Worm (Caenorhabditis elegans): ENCODE measurements around the gene D1005.4.

DNA sequence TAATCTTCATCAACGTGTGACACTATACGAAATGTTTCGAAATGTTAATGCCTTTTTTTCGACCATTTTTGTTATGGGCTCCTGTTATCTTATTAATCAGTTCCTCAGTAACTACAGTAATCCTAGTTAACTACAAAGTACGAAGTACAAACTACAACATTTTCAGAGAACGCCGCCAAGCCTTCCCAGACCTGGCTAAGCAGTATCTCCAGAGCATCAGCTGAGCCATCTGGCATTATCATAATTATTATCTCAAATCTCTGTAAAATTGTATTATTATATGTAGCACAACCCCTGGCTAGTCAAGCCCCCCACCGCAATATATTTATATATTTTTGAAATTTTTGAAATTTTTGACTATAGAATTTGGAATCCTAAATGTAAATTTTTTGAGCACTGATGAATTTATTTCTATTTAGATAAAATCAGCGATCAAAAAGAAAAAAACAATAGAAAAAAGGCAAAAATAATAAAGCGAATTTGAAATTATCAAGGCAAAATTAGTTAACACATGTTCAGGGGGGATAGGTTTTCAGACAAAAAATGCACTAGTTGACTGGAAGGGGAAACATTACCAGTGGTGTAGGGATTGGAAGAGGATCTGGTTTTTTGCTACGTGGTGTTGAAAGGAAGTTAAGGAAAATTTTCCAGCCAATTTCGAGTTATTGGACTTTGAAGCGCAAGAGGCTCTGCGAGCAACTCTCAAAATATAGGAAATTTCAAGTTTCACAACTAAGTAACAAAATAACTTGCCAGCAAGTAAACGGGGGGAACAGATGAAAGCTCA, 33.6 kb downstream of the D1005.4 start:
- TF ChIP-seq tbx-8 (GFP tag; optimal IDR thresholded peaks at IDR 0.05): no peak
- TF ChIP-seq lsy-2 (tag; optimal IDR thresholded peaks at IDR 0.05): no peak
- no peak for TF ChIP-seq elt-1 (tag; optimal IDR thresholded peaks at IDR 0.05; ENCODE audit: borderline replicate concordance, insufficient read depth)
- TF ChIP-seq nhr-76 (tag; optimal IDR thresholded peaks at IDR 0.05): no peak

All from whole organism, mixed stage, embryonic.